Fruit fly (Drosophila melanogaster) whole organism, embryonic: Measurements from ENCODE around the gene CG7564.
A peak's percentile ranks its signal among the peaks of the same experiment; 100 is the strongest.

ENCODE experiments used
- Aef1 ChIP-seq: fragments of 200-800 bp; sonication (Bioruptor generic); IDR thresholded peaks from 3 replicates; pipeline ENCODE4 v1.3.6; 2022; ENCODE audit warnings: missing biosample characterization, missing genetic modification characterization
- Asciz ChIP-seq: fragments of 200-800 bp; sonication (Bioruptor generic); optimal IDR thresholded peaks from 2 replicates; lab custom pipeline; 2017; ENCODE audit warnings: missing biosample characterization, mild to moderate bottlenecking, missing genetic modification characterization, missing genetic modification reagents
- Atf3 ChIP-seq: fragments of 200-800 bp; sonication (Bioruptor generic); optimal IDR thresholded peaks from 3 replicates; lab custom pipeline; 2016; ENCODE audit warnings: missing biosample characterization, missing genetic modification characterization
- B-H1 ChIP-seq: fragments of 200-800 bp; sonication (Bioruptor generic); IDR thresholded peaks from 3 replicates; pipeline ENCODE4 v1.3.6; 2022; ENCODE audit warnings: missing biosample characterization, missing genetic modification characterization
- Bteb2 ChIP-seq: fragments of 200-800 bp; sonication (Bioruptor generic); optimal IDR thresholded peaks from 2 replicates; lab custom pipeline; 2016; ENCODE audit warnings: missing biosample characterization, missing genetic modification characterization
- C15 ChIP-seq: fragments of 200-800 bp; sonication (Bioruptor generic); IDR thresholded peaks from 3 replicates; pipeline ENCODE4 v1.3.6; 2022; ENCODE audit warnings: missing biosample characterization, missing genetic modification characterization
- CG10274 ChIP-seq: fragments of 200-800 bp; sonication (Bioruptor generic); optimal IDR thresholded peaks from 3 replicates; lab custom pipeline; 2017; ENCODE audit warnings: missing biosample characterization, mild to moderate bottlenecking, missing genetic modification characterization
- CG11695 ChIP-seq: fragments of 200-800 bp; sonication (Bioruptor generic); IDR thresholded peaks from 3 replicates; pipeline ENCODE4 v1.3.6; 2022; ENCODE audit warnings: missing biosample characterization, missing genetic modification characterization
- CG12155 ChIP-seq: fragments of 200-800 bp; sonication (Bioruptor generic); optimal IDR thresholded peaks from 3 replicates; lab custom pipeline; 2016; ENCODE audit warnings: missing biosample characterization, missing genetic modification characterization
- CG13624 ChIP-seq: fragments of 200-800 bp; sonication (Bioruptor generic); optimal IDR thresholded peaks from 2 replicates; lab custom pipeline; 2016; ENCODE audit warnings: missing biosample characterization, missing genetic modification characterization
- CG14014 ChIP-seq: fragments of 200-800 bp; sonication (Bioruptor generic); IDR thresholded peaks from 2 replicates; pipeline ENCODE4 v1.3.6; 2022; ENCODE audit warnings: missing biosample characterization, missing genetic modification characterization
- CG14860 ChIP-seq: fragments of 200-800 bp; sonication (Bioruptor generic); IDR thresholded peaks from 3 replicates; pipeline ENCODE4 v1.3.6; 2022; ENCODE audit warnings: missing biosample characterization, missing genetic modification characterization; ENCODE audit not compliant: partially characterized antibody
- CG14965 ChIP-seq: fragments of 200-800 bp; sonication (Bioruptor generic); optimal IDR thresholded peaks from 2 replicates; lab custom pipeline; 2016; ENCODE audit warnings: missing biosample characterization, missing genetic modification characterization, borderline replicate concordance
- CG16813 ChIP-seq: fragments of 200-800 bp; sonication (Bioruptor generic); IDR thresholded peaks from 3 replicates; pipeline ENCODE4 v1.3.6; 2022; ENCODE audit warnings: missing biosample characterization, missing genetic modification characterization; ENCODE audit not compliant: partially characterized antibody
- CG17328 ChIP-seq: fragments of 200-800 bp; sonication (Bioruptor generic); IDR thresholded peaks from 2 replicates; pipeline ENCODE4 v1.3.6; 2022; ENCODE audit warnings: missing biosample characterization, missing genetic modification characterization
- CG1832 ChIP-seq: fragments of 200-800 bp; sonication (Bioruptor generic); optimal IDR thresholded peaks from 2 replicates; lab custom pipeline; 2017; ENCODE audit warnings: missing biosample characterization, mild to moderate bottlenecking, missing genetic modification characterization, inconsistent platforms
- CG3726 ChIP-seq: fragments of 200-800 bp; sonication (Bioruptor generic); IDR thresholded peaks from 3 replicates; pipeline ENCODE4, ENCODE4 v1.3.6; 2022; ENCODE audit warnings: missing biosample characterization, missing genetic modification characterization
- CG4328 ChIP-seq: fragments of 200-800 bp; sonication (Bioruptor generic); optimal IDR thresholded peaks from 3 replicates; lab custom pipeline; 2017; ENCODE audit warnings: missing biosample characterization, missing genetic modification reagents, missing genetic modification characterization
- CG4820 ChIP-seq: fragments of 200-800 bp; sonication (Bioruptor generic); optimal IDR thresholded peaks from 3 replicates; lab custom pipeline; 2016; ENCODE audit warnings: missing biosample characterization, missing genetic modification characterization
- CG5953 ChIP-seq: fragments of 200-800 bp; sonication (Bioruptor generic); IDR thresholded peaks from 2 replicates; pipeline ENCODE4 v1.3.6; 2022; ENCODE audit warnings: missing biosample characterization, missing genetic modification characterization
- CG6791 ChIP-seq: fragments of 200-800 bp; sonication (Bioruptor generic); IDR thresholded peaks from 3 replicates; pipeline ENCODE4 v1.3.6; 2022; ENCODE audit warnings: missing biosample characterization, missing genetic modification characterization; ENCODE audit not compliant: partially characterized antibody
- CG7963 ChIP-seq: fragments of 200-800 bp; sonication (Bioruptor generic); IDR thresholded peaks from 3 replicates; pipeline ENCODE4 v1.3.6; 2022; ENCODE audit warnings: missing biosample characterization, missing genetic modification characterization; ENCODE audit not compliant: partially characterized antibody
- CG8359 ChIP-seq: fragments of 200-800 bp; sonication (Bioruptor generic); optimal IDR thresholded peaks from 2 replicates; lab custom pipeline; 2017; ENCODE audit warnings: missing biosample characterization, mild to moderate bottlenecking, missing genetic modification characterization, borderline replicate concordance
- CkIIα-i1 ChIP-seq: fragments of 200-800 bp; sonication (Bioruptor generic); IDR thresholded peaks from 2 replicates; pipeline ENCODE4 v1.3.6; 2022; ENCODE audit warnings: missing biosample characterization, missing genetic modification characterization
- Dfd ChIP-seq, 2 experiments: fragments of >200 bp; optimal IDR thresholded peaks; 2 replicates each; lab custom pipeline; 2017; ENCODE audit warnings: missing biosample characterization in 2 of 2, missing genetic modification characterization in 2 of 2
- E2f2 ChIP-seq: fragments of 200-800 bp; sonication (Bioruptor generic); IDR thresholded peaks from 2 replicates; pipeline ENCODE4 v1.3.6; 2022; ENCODE audit warnings: missing biosample characterization, missing genetic modification characterization
- HLHmδ ChIP-seq: fragments of 200-800 bp; sonication (Bioruptor generic); optimal IDR thresholded peaks from 2 replicates; lab custom pipeline; 2018; ENCODE audit warnings: missing biosample characterization, mild to moderate bottlenecking, missing genetic modification characterization, moderate library complexity
- Lpt ChIP-seq: fragments of >200 bp; optimal IDR thresholded peaks from 2 replicates; lab custom pipeline; 2018; ENCODE audit warnings: missing biosample characterization, missing genetic modification characterization
- Nf-YC ChIP-seq: fragments of 200-800 bp; optimal IDR thresholded peaks from 3 replicates; lab custom pipeline; 2019; ENCODE audit warnings: missing biosample characterization, mild to moderate bottlenecking, missing genetic modification characterization, moderate library complexity
- Side ChIP-seq: fragments of 200-800 bp; sonication (Bioruptor generic); optimal IDR thresholded peaks from 2 replicates; lab custom pipeline; 2016; ENCODE audit warnings: missing biosample characterization, missing genetic modification characterization
- Sin3A ChIP-seq: fragments of >200 bp; optimal IDR thresholded peaks from 2 replicates; lab custom pipeline; 2018
- Six4 ChIP-seq: fragments of 200-800 bp; sonication (Bioruptor generic); optimal IDR thresholded peaks from 2 replicates; lab custom pipeline; 2016; ENCODE audit warnings: missing biosample characterization, missing genetic modification characterization
- cato ChIP-seq: fragments of 200-800 bp; sonication (Bioruptor generic); optimal IDR thresholded peaks from 2 replicates; lab custom pipeline; 2016; ENCODE audit warnings: missing biosample characterization, missing genetic modification characterization, borderline replicate concordance
- chm ChIP-seq: fragments of 200-800 bp; sonication (Bioruptor generic); IDR thresholded peaks from 2 replicates; pipeline ENCODE4 v1.3.6; 2022; ENCODE audit warnings: missing biosample characterization, missing genetic modification characterization
- en ChIP-seq: fragments of 200-800 bp; sonication (Bioruptor generic); optimal IDR thresholded peaks from 2 replicates; lab custom pipeline; 2016; ENCODE audit warnings: missing biosample characterization, missing genetic modification characterization
- fd102C ChIP-seq: fragments of 200-800 bp; sonication (Bioruptor generic); optimal IDR thresholded peaks from 2 replicates; lab custom pipeline; 2018; ENCODE audit warnings: missing biosample characterization, mild to moderate bottlenecking, missing genetic modification characterization, moderate library complexity
- fd96Cb ChIP-seq: fragments of 200-800 bp; sonication (Bioruptor generic); optimal IDR thresholded peaks from 2 replicates; lab custom pipeline; 2018; ENCODE audit warnings: missing biosample characterization, mild to moderate bottlenecking, missing genetic modification characterization, moderate library complexity
- ftz-f1 ChIP-seq: fragments of 200-800 bp; sonication (Bioruptor generic); optimal IDR thresholded peaks from 2 replicates; lab custom pipeline; 2016; ENCODE audit warnings: missing biosample characterization, missing genetic modification characterization
- gsb-n ChIP-seq: fragments of 200-800 bp; sonication (Bioruptor generic); optimal IDR thresholded peaks from 3 replicates; lab custom pipeline; 2018; ENCODE audit warnings: missing biosample characterization, mild to moderate bottlenecking, missing genetic modification characterization
- hbn ChIP-seq: fragments of 200-800 bp; sonication (Bioruptor generic); IDR thresholded peaks from 2 replicates; pipeline ENCODE4 v1.3.6; 2022; ENCODE audit warnings: missing biosample characterization, missing genetic modification characterization; ENCODE audit not compliant: partially characterized antibody
- insv ChIP-seq, 2 experiments: fragments of 200-800 bp; sonication (Bioruptor generic); optimal IDR thresholded peaks; 3 replicates each; lab custom pipeline; 2016 to 2018; ENCODE audit warnings: missing biosample characterization in 2 of 2, missing genetic modification characterization in 2 of 2
- jing ChIP-seq: fragments of 200-800 bp; sonication (Bioruptor generic); optimal IDR thresholded peaks from 2 replicates; lab custom pipeline; 2018; ENCODE audit warnings: missing biosample characterization, mild to moderate bottlenecking, missing genetic modification characterization
- nau ChIP-seq: fragments of 200-800 bp; sonication (Bioruptor generic); optimal IDR thresholded peaks from 3 replicates; lab custom pipeline; 2017; ENCODE audit warnings: missing biosample characterization, mild to moderate bottlenecking, missing genetic modification characterization, missing genetic modification reagents
- odd ChIP-seq: fragments of 200-800 bp; sonication (Bioruptor generic); optimal IDR thresholded peaks from 2 replicates; lab custom pipeline; 2017; ENCODE audit warnings: missing biosample characterization, mild to moderate bottlenecking, missing genetic modification characterization
- p53 ChIP-seq: fragments of 200-800 bp; sonication (Bioruptor generic); optimal IDR thresholded peaks from 2 replicates; lab custom pipeline; 2016; ENCODE audit warnings: missing biosample characterization, missing genetic modification characterization
- pzg ChIP-seq: fragments of 200-800 bp; sonication (Bioruptor generic); optimal IDR thresholded peaks from 3 replicates; lab custom pipeline; 2018; ENCODE audit warnings: missing biosample characterization, mild to moderate bottlenecking, missing genetic modification characterization, moderate library complexity
- trh ChIP-seq: fragments of 200-800 bp; sonication (Bioruptor generic); optimal IDR thresholded peaks from 2 replicates; lab custom pipeline; 2016; ENCODE audit warnings: missing biosample characterization, missing genetic modification characterization
- unpg ChIP-seq: fragments of 200-800 bp; sonication (Bioruptor generic); optimal IDR thresholded peaks from 3 replicates; lab custom pipeline; 2018; ENCODE audit warnings: missing biosample characterization, mild to moderate bottlenecking, missing genetic modification characterization, moderate library complexity

Gene CG7564

dm6 chr3L:17486794-17487726, 27.0 kb upstream of the CG7564 start, which contains the start of gene Oatp74D (continued):
- TF ChIP-seq CG12155 (GFP tag; lab: Kevin White, UChicago): peak; percentile 11
- TF ChIP-seq CG7963: no peak
- TF ChIP-seq Dfd (GFP tag; optimal IDR thresholded peaks at IDR 0.05; lab: Kevin White, UChicago): no peak
- no peak for TF ChIP-seq Six4 (GFP tag; lab: Kevin White, UChicago)
- TF ChIP-seq CG6791 (GFP tag; lab: Robert Waterston, UW): peak; percentile 32; the same call in 1 of the 3 replicates
- peak; percentile 66 for TF ChIP-seq HLHmδ
- TF ChIP-seq E2f2 (GFP tag; lab: Robert Waterston, UW): peak; percentile 37; the same call in 1 of the 2 replicates
- TF ChIP-seq Nf-YC (tag; lab: Kevin White, UChicago): peak; percentile 68
- TF ChIP-seq CG16813 (GFP tag; lab: Robert Waterston, UW): no peak; the same call in 2 of the 3 replicates
- peak; percentile 22; the same call in 1 of the 2 replicates for TF ChIP-seq CG17328 (GFP tag; lab: Robert Waterston, UW)
- TF ChIP-seq unpg (GFP tag; lab: Kevin White, UChicago): peak; percentile 48
- TF ChIP-seq Lpt (GFP tag; lab: Kevin White, UChicago): no peak
- peak; percentile 4 for TF ChIP-seq pzg (GFP tag; lab: Kevin White, UChicago)
- TF ChIP-seq C15 (GFP tag; lab: Robert Waterston, UW): no peak; the same call in 2 of the 3 replicates
- no peak for TF ChIP-seq CkIIα-i1
- TF ChIP-seq CG11695 (GFP tag; lab: Robert Waterston, UW): peak; percentile 5; the same call in 1 of the 3 replicates
- TF ChIP-seq gsb-n (tag; lab: Kevin White, UChicago): peak; percentile 53
- TF ChIP-seq Sin3A: no peak
- no peak for TF ChIP-seq hbn
- peak; percentile 61 for TF ChIP-seq odd
- TF ChIP-seq CG1832: no peak
- TF ChIP-seq B-H1 (GFP tag; lab: Robert Waterston, UW): no peak; the same call in 2 of the 3 replicates
- TF ChIP-seq fd96Cb (tag; lab: Kevin White, UChicago): no peak
- TF ChIP-seq en (GFP tag; lab: Kevin White, UChicago): no peak
- TF ChIP-seq CG10274 (GFP tag; lab: Kevin White, UChicago): no peak
- TF ChIP-seq CG4820 (GFP tag; lab: Kevin White, UChicago): no peak
- peak; percentile 19 for TF ChIP-seq CG8359
- TF ChIP-seq p53: no peak
- TF ChIP-seq insv (GFP tag; optimal IDR thresholded peaks at IDR 0.05; lab: Kevin White, UChicago): peak in 1 of 2 experiments; percentile 61
- no peak for TF ChIP-seq CG14860
- no peak for TF ChIP-seq trh
- TF ChIP-seq cato (GFP tag; lab: Kevin White, UChicago): peak; percentile 31
- TF ChIP-seq Bteb2 (GFP tag; lab: Kevin White, UChicago): no peak
- TF ChIP-seq CG14014: peak; percentile 49
- TF ChIP-seq CG4328 (GFP tag; lab: Kevin White, UChicago): peak; percentile 74
- peak; percentile 43; the same call in 1 of the 2 replicates for TF ChIP-seq CG5953 (GFP tag; lab: Robert Waterston, UW)
- peak; percentile 74 for TF ChIP-seq ftz-f1 (GFP tag; lab: Kevin White, UChicago)
- TF ChIP-seq Side (GFP tag; lab: Kevin White, UChicago): peak; percentile 40
- TF ChIP-seq CG13624 (GFP tag; lab: Kevin White, UChicago): peak; percentile 76
- TF ChIP-seq nau (GFP tag; lab: Kevin White, UChicago): peak; percentile 83
- peak; percentile 74 for TF ChIP-seq Asciz (GFP tag; lab: Kevin White, UChicago)
- TF ChIP-seq Atf3 (GFP tag; lab: Kevin White, UChicago): no peak
- TF ChIP-seq CG14965: no peak
- TF ChIP-seq Aef1: no peak
- TF ChIP-seq jing: no peak
- no peak for TF ChIP-seq CG3726 (GFP tag; lab: Robert Waterston, UW)
- peak; percentile 49 for TF ChIP-seq fd102C (GFP tag; lab: Kevin White, UChicago)
- peak; percentile 43; the same call in 1 of the 2 replicates for TF ChIP-seq chm (GFP tag; lab: Robert Waterston, UW)
